Fruit fly (Drosophila melanogaster) whole organism, pupa: ENCODE measurements around the gene mora.
A peak's percentile ranks its signal among the peaks of the same experiment; 100 is the strongest.

Experiments
- CG12605 ChIP-seq: fragments of 200-800 bp; sonication (Bioruptor generic); IDR thresholded peaks from 2 replicates; pipeline ENCODE4 v1.3.6; 2022; ENCODE audit warnings: missing biosample characterization, missing genetic modification characterization
- CG13204 ChIP-seq: fragments of 200-800 bp; sonication (Bioruptor generic); optimal IDR thresholded peaks from 2 replicates; lab custom pipeline; 2018; ENCODE audit warnings: missing biosample characterization, mild to moderate bottlenecking, missing genetic modification characterization, moderate library complexity
- CG15710 ChIP-seq: fragments of 200-800 bp; sonication (Bioruptor generic); optimal IDR thresholded peaks from 2 replicates; lab custom pipeline; 2018; ENCODE audit warnings: missing biosample characterization, mild to moderate bottlenecking, missing genetic modification characterization, moderate library complexity
- CG8159 ChIP-seq: fragments of 200-800 bp; sonication (Bioruptor generic); optimal IDR thresholded peaks from 3 replicates; lab custom pipeline; 2018; ENCODE audit warnings: missing biosample characterization, mild to moderate bottlenecking, missing genetic modification characterization, moderate library complexity
- CG9948 ChIP-seq: fragments of 200-800 bp; sonication (Bioruptor generic); optimal IDR thresholded peaks from 2 replicates; lab custom pipeline; 2018; ENCODE audit warnings: missing biosample characterization, mild to moderate bottlenecking, missing genetic modification characterization, moderate library complexity
- EcR ChIP-seq: fragments of 200-800 bp; sonication (Bioruptor generic); optimal IDR thresholded peaks from 3 replicates; lab custom pipeline; 2019; ENCODE audit warnings: missing biosample characterization, missing genetic modification characterization, mild to moderate bottlenecking, moderate library complexity, missing genetic modification reagents
- Ets98B ChIP-seq: fragments of 200-800 bp; sonication (Bioruptor generic); IDR thresholded peaks from 2 replicates; pipeline ENCODE4 v1.3.6; 2022; ENCODE audit warnings: missing biosample characterization, missing genetic modification characterization
- gl ChIP-seq: fragments of 200-800 bp; sonication (Bioruptor generic); optimal IDR thresholded peaks from 2 replicates; lab custom pipeline; 2018; ENCODE audit warnings: missing biosample characterization, mild to moderate bottlenecking, missing genetic modification characterization
- rn ChIP-seq: fragments of 200-800 bp; sonication (Bioruptor generic); IDR thresholded peaks from 2 replicates; pipeline ENCODE4 v1.3.6; 2022; ENCODE audit warnings: missing biosample characterization, missing genetic modification characterization

mora gene

dm6 chr3R:24234162-24234529 is 48.0 kb downstream of the mora start:
- TF ChIP-seq EcR (GFP tag; lab: Kevin White, UChicago), result peak; percentile 80
- 0 out of 2 replicates have a peak, but pooled peaks have one; percentile 7 for TF ChIP-seq CG12605 (GFP tag; lab: Robert Waterston, UW)
- no peak for TF ChIP-seq CG9948 (tag; lab: Kevin White, UChicago)
- TF ChIP-seq CG13204 (GFP tag; lab: Kevin White, UChicago), result no peak
- TF ChIP-seq CG15710 (tag; lab: Kevin White, UChicago), result no peak

dm6 chr3R:24234721-24235120 is 48.6 kb downstream of the mora start:
- TF ChIP-seq CG8159 (tag; lab: Kevin White, UChicago) (no peak), rn (GFP tag; lab: Robert Waterston, UW) (no peak), Ets98B (GFP tag; lab: Robert Waterston, UW) (no peak), gl (tag; lab: Kevin White, UChicago) (no peak), CG12605 (GFP tag; lab: Robert Waterston, UW) (no peak)
